Fruit fly (Drosophila melanogaster) whole organism, embryonic: ENCODE results near the gene Rnf146.

Experiments
- CG10209 ChIP-seq: fragments of 200-800 bp; sonication (Bioruptor generic); optimal IDR thresholded peaks from 3 replicates; lab custom pipeline; 2017; ENCODE audit warnings: missing biosample characterization, mild to moderate bottlenecking, missing genetic modification characterization, missing genetic modification reagents
- CG10462 ChIP-seq: fragments of 200-800 bp; sonication (Bioruptor generic); optimal IDR thresholded peaks from 2 replicates; lab custom pipeline; 2016; ENCODE audit warnings: missing biosample characterization, missing genetic modification characterization
- CG11456 ChIP-seq: fragments of 200-800 bp; sonication (Bioruptor generic); IDR thresholded peaks from 3 replicates; pipeline ENCODE4 v1.3.6; 2022; ENCODE audit warnings: missing biosample characterization, missing genetic modification characterization
- CG12155 ChIP-seq: fragments of 200-800 bp; sonication (Bioruptor generic); optimal IDR thresholded peaks from 3 replicates; lab custom pipeline; 2016; ENCODE audit warnings: missing biosample characterization, missing genetic modification characterization
- CG1233 ChIP-seq: fragments of 200-800 bp; sonication (Bioruptor generic); optimal IDR thresholded peaks from 4 replicates; lab custom pipeline; 2018; ENCODE audit warnings: missing biosample characterization, mild to moderate bottlenecking, missing genetic modification characterization
- CG12744 ChIP-seq: fragments of 200-800 bp; sonication (Bioruptor generic); optimal IDR thresholded peaks from 2 replicates; lab custom pipeline; 2016; ENCODE audit warnings: missing biosample characterization, missing genetic modification characterization
- CG1529 ChIP-seq: fragments of 200-800 bp; sonication (Bioruptor generic); optimal IDR thresholded peaks from 3 replicates; lab custom pipeline; 2018; ENCODE audit warnings: missing biosample characterization, missing genetic modification characterization
- CG16815 ChIP-seq: fragments of 200-800 bp; sonication (Bioruptor generic); optimal IDR thresholded peaks from 3 replicates; lab custom pipeline; 2017; ENCODE audit warnings: missing biosample characterization, mild to moderate bottlenecking, missing genetic modification characterization
- CG17328 ChIP-seq: fragments of 200-800 bp; sonication (Bioruptor generic); IDR thresholded peaks from 2 replicates; pipeline ENCODE4 v1.3.6; 2022; ENCODE audit warnings: missing biosample characterization, missing genetic modification characterization
- CG17359 ChIP-seq: fragments of 200-800 bp; sonication (Bioruptor generic); optimal IDR thresholded peaks from 3 replicates; lab custom pipeline; 2018; ENCODE audit warnings: missing biosample characterization, mild to moderate bottlenecking, missing genetic modification characterization, moderate library complexity
- CG17802 ChIP-seq: fragments of 200-800 bp; sonication (Bioruptor generic); optimal IDR thresholded peaks from 2 replicates; lab custom pipeline; 2018; ENCODE audit warnings: missing biosample characterization, mild to moderate bottlenecking, missing genetic modification characterization, moderate library complexity
- CG1832 ChIP-seq: fragments of 200-800 bp; sonication (Bioruptor generic); optimal IDR thresholded peaks from 2 replicates; lab custom pipeline; 2017; ENCODE audit warnings: missing biosample characterization, mild to moderate bottlenecking, missing genetic modification characterization, inconsistent platforms
- CG18619 ChIP-seq: fragments of 200-800 bp; sonication (Bioruptor generic); optimal IDR thresholded peaks from 3 replicates; lab custom pipeline; 2017; ENCODE audit warnings: missing biosample characterization, mild to moderate bottlenecking, missing genetic modification characterization
- CG18764 ChIP-seq: fragments of 200-800 bp; sonication (Bioruptor generic); optimal IDR thresholded peaks from 3 replicates; lab custom pipeline; 2016; ENCODE audit warnings: missing biosample characterization, missing genetic modification characterization
- CG34224 ChIP-seq: fragments of 200-800 bp; sonication (Bioruptor generic); IDR thresholded peaks from 3 replicates; pipeline ENCODE4 v1.3.6; 2022; ENCODE audit warnings: missing biosample characterization, missing genetic modification characterization; ENCODE audit not compliant: partially characterized antibody
- CG34376 ChIP-seq: fragments of 200-800 bp; sonication (Bioruptor generic); optimal IDR thresholded peaks from 2 replicates; lab custom pipeline; 2018; ENCODE audit warnings: missing biosample characterization, mild to moderate bottlenecking, missing genetic modification characterization
- CG4404 ChIP-seq: fragments of 200-800 bp; sonication (Bioruptor generic); IDR thresholded peaks from 2 replicates; pipeline ENCODE4 v1.3.6; 2022; ENCODE audit warnings: missing biosample characterization, missing genetic modification characterization
- CG6683 ChIP-seq: fragments of 200-800 bp; sonication (Bioruptor generic); optimal IDR thresholded peaks from 2 replicates; lab custom pipeline; 2017; ENCODE audit warnings: missing biosample characterization, mild to moderate bottlenecking, missing genetic modification characterization, missing genetic modification reagents
- CG7271 ChIP-seq: fragments of 200-800 bp; sonication (Bioruptor generic); optimal IDR thresholded peaks from 2 replicates; lab custom pipeline; 2018; ENCODE audit warnings: missing biosample characterization, mild to moderate bottlenecking, missing genetic modification characterization, moderate library complexity
- CG7839 ChIP-seq: fragments of 200-800 bp; sonication (Bioruptor generic); optimal IDR thresholded peaks from 3 replicates; lab custom pipeline; 2018; ENCODE audit warnings: missing biosample characterization, mild to moderate bottlenecking, missing genetic modification characterization, moderate library complexity
- CG8388 ChIP-seq: fragments of 200-800 bp; sonication (Bioruptor generic); optimal IDR thresholded peaks from 2 replicates; lab custom pipeline; 2019; ENCODE audit warnings: missing biosample characterization, mild to moderate bottlenecking, missing genetic modification characterization, moderate library complexity
- CG8924 ChIP-seq: fragments of 200-800 bp; optimal IDR thresholded peaks from 3 replicates; lab custom pipeline; 2019; ENCODE audit warnings: missing biosample characterization, mild to moderate bottlenecking, missing genetic modification characterization, moderate library complexity
- Dbx ChIP-seq: fragments of 200-800 bp; sonication (Bioruptor generic); IDR thresholded peaks from 3 replicates; pipeline ENCODE4 v1.3.6; 2022; ENCODE audit warnings: missing biosample characterization, missing genetic modification characterization
- E2f1 ChIP-seq: fragments of 200-800 bp; sonication (Bioruptor generic); IDR thresholded peaks from 2 replicates; pipeline ENCODE4 v1.3.6; 2022; ENCODE audit warnings: missing biosample characterization, missing genetic modification characterization
- GATAe ChIP-seq: fragments of 200-800 bp; sonication (Bioruptor generic); conservative IDR thresholded peaks from 2 replicates; pipeline ENCODE4 v1.3.6; 2022; ENCODE audit warnings: missing biosample characterization, missing genetic modification characterization
- MTF-1 ChIP-seq: fragments of 200-800 bp; sonication (Bioruptor generic); optimal IDR thresholded peaks from 2 replicates; lab custom pipeline; 2018; ENCODE audit warnings: missing biosample characterization, mild to moderate bottlenecking, missing genetic modification characterization, borderline replicate concordance
- Meics ChIP-seq: fragments of 200-800 bp; sonication (Bioruptor generic); optimal IDR thresholded peaks from 2 replicates; lab custom pipeline; 2017; ENCODE audit warnings: missing biosample characterization, mild to moderate bottlenecking, missing genetic modification characterization
- Mrtf ChIP-seq: fragments of 200-800 bp; sonication (Bioruptor generic); IDR thresholded peaks from 3 replicates; pipeline ENCODE4 v1.3.6; 2022; ENCODE audit warnings: missing biosample characterization, missing genetic modification characterization
- Nf-YB ChIP-seq: fragments of 200-800 bp; sonication (Bioruptor generic); optimal IDR thresholded peaks from 3 replicates; lab custom pipeline; 2019; ENCODE audit warnings: missing biosample characterization, mild to moderate bottlenecking, missing genetic modification characterization, moderate library complexity
- Nf-YC ChIP-seq: fragments of 200-800 bp; optimal IDR thresholded peaks from 3 replicates; lab custom pipeline; 2019; ENCODE audit warnings: missing biosample characterization, mild to moderate bottlenecking, missing genetic modification characterization, moderate library complexity
- Opbp ChIP-seq: fragments of 200-800 bp; sonication (Bioruptor generic); IDR thresholded peaks from 3 replicates; pipeline ENCODE4 v1.3.6; 2022; ENCODE audit warnings: missing biosample characterization, missing genetic modification characterization; ENCODE audit not compliant: partially characterized antibody
- Ptx1 ChIP-seq: fragments of 200-800 bp; sonication (Bioruptor generic); IDR thresholded peaks from 2 replicates; pipeline ENCODE4 v1.3.6; 2022; ENCODE audit warnings: missing biosample characterization, missing genetic modification characterization
- Rx ChIP-seq: fragments of 200-800 bp; sonication (Bioruptor generic); IDR thresholded peaks from 2 replicates; pipeline ENCODE4 v1.3.6; 2022; ENCODE audit warnings: missing biosample characterization, missing genetic modification characterization
- Taf1 ChIP-seq: fragments of 200-800 bp; sonication (Bioruptor generic); IDR thresholded peaks from 2 replicates; pipeline ENCODE4 v1.3.6; 2022; ENCODE audit warnings: missing biosample characterization, missing genetic modification characterization
- bcd ChIP-seq: fragments of 200-800 bp; sonication (Bioruptor generic); optimal IDR thresholded peaks from 2 replicates; lab custom pipeline; 2017; ENCODE audit warnings: missing biosample characterization, mild to moderate bottlenecking, missing genetic modification characterization
- bsh ChIP-seq, 2 experiments: fragments of 200-800 bp; sonication (Bioruptor generic); optimal IDR thresholded peaks; 2 replicates each; lab custom pipeline; 2017 to 2018; ENCODE audit warnings: mild to moderate bottlenecking in 2 of 2, missing biosample characterization in 2 of 2, missing genetic modification characterization in 2 of 2, moderate library complexity in 1 of 2
- caup ChIP-seq: fragments of 200-800 bp; sonication (Bioruptor generic); optimal IDR thresholded peaks from 3 replicates; lab custom pipeline; 2017; ENCODE audit warnings: missing biosample characterization, mild to moderate bottlenecking, missing genetic modification characterization, moderate library complexity; ENCODE audit not compliant: severe bottlenecking
- chif ChIP-seq, 2 experiments: fragments of 200-800 bp; sonication (Bioruptor generic); optimal IDR thresholded peaks; 3 replicates each; lab custom pipeline; 2016; ENCODE audit warnings: missing biosample characterization in 2 of 2, missing genetic modification characterization in 2 of 2
- ci ChIP-seq: fragments of 200-800 bp; sonication (Bioruptor generic); IDR thresholded peaks from 3 replicates; pipeline ENCODE4 v1.3.6; 2022; ENCODE audit warnings: missing biosample characterization, missing genetic modification characterization
- emc ChIP-seq: fragments of 200-800 bp; sonication (Bioruptor generic); optimal IDR thresholded peaks from 2 replicates; lab custom pipeline; 2016; ENCODE audit warnings: missing biosample characterization, missing genetic modification characterization
- eve ChIP-seq, 2 experiments: fragments of >200 bp; optimal IDR thresholded peaks; 2 replicates each; lab custom pipeline; 2017; ENCODE audit warnings: missing biosample characterization in 2 of 2, missing genetic modification characterization in 2 of 2
- fru ChIP-seq: fragments of >200 bp; optimal IDR thresholded peaks from 2 replicates; lab custom pipeline; 2017
- grn ChIP-seq: fragments of 200-800 bp; sonication (Bioruptor generic); optimal IDR thresholded peaks from 3 replicates; lab custom pipeline; 2017; ENCODE audit warnings: missing biosample characterization, missing genetic modification characterization
- ranshi ChIP-seq: fragments of 200-800 bp; sonication (Bioruptor generic); IDR thresholded peaks from 2 replicates; pipeline ENCODE4 v1.3.6; 2022; ENCODE audit warnings: missing biosample characterization, missing genetic modification characterization
- sob ChIP-seq: fragments of 200-800 bp; sonication (Bioruptor generic); IDR thresholded peaks from 2 replicates; pipeline ENCODE4 v1.3.6; 2022; ENCODE audit warnings: missing biosample characterization, missing genetic modification characterization
- sug ChIP-seq: fragments of 200-800 bp; optimal IDR thresholded peaks from 2 replicates; lab custom pipeline; 2019; ENCODE audit warnings: missing biosample characterization, mild to moderate bottlenecking, missing genetic modification characterization, moderate library complexity
- tap ChIP-seq: fragments of 200-800 bp; optimal IDR thresholded peaks from 3 replicates; lab custom pipeline; 2019; ENCODE audit warnings: missing biosample characterization, mild to moderate bottlenecking, missing genetic modification characterization, moderate library complexity
- tio ChIP-seq: fragments of 200-800 bp; sonication (Bioruptor generic); optimal IDR thresholded peaks from 2 replicates; lab custom pipeline; 2017; ENCODE audit warnings: missing biosample characterization, missing genetic modification characterization, inconsistent platforms
- trem ChIP-seq: fragments of 200-800 bp; optimal IDR thresholded peaks from 3 replicates; lab custom pipeline; 2019; ENCODE audit warnings: missing biosample characterization, mild to moderate bottlenecking, missing genetic modification characterization, moderate library complexity

Gene Rnf146

dm6 chr3L:19634788-19635448 is 7.7 kb downstream of the Rnf146 start (continued):
- no peak for TF ChIP-seq CG34224 (GFP tag; lab: Robert Waterston, UW)
- TF ChIP-seq CG18619 (GFP tag; lab: Kevin White, UChicago), result peak; percentile 57
- no peak for TF ChIP-seq fru (lab: Kevin White, UChicago)
- TF ChIP-seq trem (tag; lab: Kevin White, UChicago), result peak; percentile 63
- peak; percentile 66 for TF ChIP-seq bcd (GFP tag; lab: Kevin White, UChicago)
- TF ChIP-seq Dbx (GFP tag; lab: Robert Waterston, UW), result peak; percentile 70; the same call in 2 of the 3 replicates
- peak; percentile 40; the same call in 1 of the 2 replicates for TF ChIP-seq CG4404
- no peak for TF ChIP-seq CG17802
- TF ChIP-seq CG12744, result no peak
- peak in 1 of 2 experiments; percentile 71 for TF ChIP-seq eve (GFP tag; optimal IDR thresholded peaks at IDR 0.05; lab: Kevin White, UChicago)
- TF ChIP-seq CG12155, result peak; percentile 50
- peak in 1 of 2 experiments; percentile 21 for TF ChIP-seq chif (GFP tag; optimal IDR thresholded peaks at IDR 0.05; lab: Kevin White, UChicago)
- TF ChIP-seq Taf1 (GFP tag; lab: Robert Waterston, UW), result 0 out of 2 replicates have a peak, but pooled peaks have one; percentile 25
- peak; percentile 48 for TF ChIP-seq tap
- peak; percentile 80 for TF ChIP-seq CG17359 (tag; lab: Kevin White, UChicago)
- no peak for TF ChIP-seq Opbp
- TF ChIP-seq grn (GFP tag; lab: Kevin White, UChicago), result no peak
- no peak for TF ChIP-seq MTF-1 (GFP tag; lab: Kevin White, UChicago)
- peak; percentile 89 for TF ChIP-seq Meics (GFP tag; lab: Kevin White, UChicago)
- peak; percentile 87; the same call in 1 of the 2 replicates for TF ChIP-seq ranshi (GFP tag; lab: Robert Waterston, UW)
- TF ChIP-seq Nf-YC, result peak; percentile 35
- peak; percentile 82 for TF ChIP-seq CG7271 (tag; lab: Kevin White, UChicago)
- 0 out of 2 replicates have a peak, but pooled peaks have one; percentile 29 for TF ChIP-seq GATAe (GFP tag; lab: Robert Waterston, UW)
- peak; percentile 50 for TF ChIP-seq CG16815 (GFP tag; lab: Kevin White, UChicago)
- peak; percentile 43; the same call in 1 of the 3 replicates for TF ChIP-seq Mrtf (GFP tag; lab: Robert Waterston, UW)
- peak; percentile 72; the same call in 1 of the 2 replicates for TF ChIP-seq sob
- TF ChIP-seq Rx (GFP tag; lab: Robert Waterston, UW), result no peak
- TF ChIP-seq CG1233 (GFP tag; lab: Kevin White, UChicago), result peak; percentile 73
- TF ChIP-seq CG34376, result no peak
- TF ChIP-seq CG6683 (GFP tag; lab: Kevin White, UChicago), result peak; percentile 66
- no peak for TF ChIP-seq CG10462 (GFP tag; lab: Kevin White, UChicago)
- peak; percentile 43; the same call in 1 of the 2 replicates for TF ChIP-seq CG17328 (GFP tag; lab: Robert Waterston, UW)
- peak in 1 of 2 experiments; percentile 80 for TF ChIP-seq bsh (GFP tag; optimal IDR thresholded peaks at IDR 0.05; lab: Kevin White, UChicago)
- TF ChIP-seq CG1529 (GFP tag; lab: Kevin White, UChicago), result no peak
- TF ChIP-seq CG8388 (GFP tag; lab: Kevin White, UChicago), result peak; percentile 78
- peak; percentile 36 for TF ChIP-seq caup (GFP tag; lab: Kevin White, UChicago)
- peak; percentile 60 for TF ChIP-seq CG8924 (tag; lab: Kevin White, UChicago)
- peak; percentile 89 for TF ChIP-seq Ptx1
- TF ChIP-seq CG11456 (GFP tag; lab: Robert Waterston, UW), result no peak
- peak; percentile 91 for TF ChIP-seq CG7839 (tag; lab: Kevin White, UChicago)
- TF ChIP-seq emc (GFP tag; lab: Kevin White, UChicago), result no peak
- peak; percentile 84 for TF ChIP-seq E2f1 (GFP tag; lab: Robert Waterston, UW)
- no peak for TF ChIP-seq sug (tag; lab: Kevin White, UChicago)
- TF ChIP-seq tio, result peak; percentile 40
- TF ChIP-seq ci, result peak; percentile 10; the same call in 1 of the 3 replicates
- TF ChIP-seq CG18764 (GFP tag; lab: Kevin White, UChicago), result peak; percentile 61
- peak; percentile 56 for TF ChIP-seq CG10209 (GFP tag; lab: Kevin White, UChicago)
- peak; percentile 86 for TF ChIP-seq CG1832
- peak; percentile 43 for TF ChIP-seq Nf-YB (GFP tag; lab: Kevin White, UChicago)
